Fruit fly (Drosophila melanogaster) ovary, adult (tissue): ENCODE data around the gene CG18420.

Source experiments
- CG17801 ChIP-seq: fragments of 200-800 bp; optimal IDR thresholded peaks from 2 replicates; lab custom pipeline; 2019; ENCODE audit warnings: missing biosample characterization, mild to moderate bottlenecking, missing genetic modification characterization, moderate library complexity; ENCODE audit not compliant: partially characterized antibody

Gene CG18420

dm6 chr2L:14796542-14796941 lies at the start of gene CG18420:
TSS of gene CG18420 (minus strand) at chr2L:14796642.
- no peak for TF ChIP-seq CG17801 (GFP tag; lab: Kevin White, UChicago)

- TF ChIP-seq CG17801 (GFP tag; lab: Kevin White, UChicago), result no peak
Measured at dm6 chr2L:14842058-14842457, 45.6 kb upstream of the CG18420 start, which contains the start of gene CG42682. TSS of gene CG42682 (plus strand) at chr2L:14842358.

- no peak for TF ChIP-seq CG17801 (GFP tag; lab: Kevin White, UChicago)
Measured at dm6 chr2L:14810461-14810860, 14.0 kb upstream of the CG18420 start, which contains the start of gene CG33309. TSS of gene CG33309 (plus strand) at chr2L:14810761.

- no peak for TF ChIP-seq CG17801 (GFP tag; lab: Kevin White, UChicago)
Measured at dm6 chr2L:14802034-14802433, 5.6 kb upstream of the CG18420 start, which contains the start of gene CG33308. TSS of gene CG33308 (plus strand) at chr2L:14802334.

- TF ChIP-seq CG17801 (GFP tag; lab: Kevin White, UChicago), result no peak
Measured at dm6 chr2L:14797554-14797953, 1.1 kb upstream of the CG18420 start.

- no peak for TF ChIP-seq CG17801 (GFP tag; lab: Kevin White, UChicago)
Measured at dm6 chr2L:14784498-14784897, 11.9 kb downstream of the CG18420 start, which contains the start of gene CG18636. TSS of gene CG18636 (minus strand) at chr2L:14784598.

- no peak for TF ChIP-seq CG17801 (GFP tag; lab: Kevin White, UChicago)
Measured at dm6 chr2L:14774713-14775112, 21.7 kb downstream of the CG18420 start, which contains the start of gene CG4650. TSS of gene CG4650 (minus strand) at chr2L:14774981.

dm6 chr2L:14765608-14766007 lies 30.8 kb downstream of the CG18420 start, which contains the start of gene CG4701:
TSS of gene CG4701 (plus strand) at chr2L:14765908.
- TF ChIP-seq CG17801 (GFP tag; lab: Kevin White, UChicago), result no peak

- no peak for TF ChIP-seq CG17801 (GFP tag; lab: Kevin White, UChicago)
Measured at dm6 chr2L:14762465-14762864, 34.0 kb downstream of the CG18420 start, which contains the start of gene CSN1a. TSS of gene CSN1a (plus strand) at chr2L:14762765.

dm6 chr2L:14760467-14760866 lies 36.0 kb downstream of the CG18420 start, which contains the start of gene CG4691:
TSS of gene CG4691 (plus strand) at chr2L:14760767.
- TF ChIP-seq CG17801 (GFP tag; lab: Kevin White, UChicago), result no peak

- TF ChIP-seq CG17801 (GFP tag; lab: Kevin White, UChicago), result no peak
Measured at dm6 chr2L:14746068-14746467, 50.4 kb downstream of the CG18420 start.

- no peak for TF ChIP-seq CG17801 (GFP tag; lab: Kevin White, UChicago)
Measured at dm6 chr2L:14745068-14745467, 51.4 kb downstream of the CG18420 start, which contains the start of gene CG42587. TSS of gene CG42587 (minus strand) at chr2L:14745210.
